Fruit fly (Drosophila melanogaster) S2 (cell line): ENCODE results near the gene nkd.

Experiments
- CG8478 ChIP-seq: fragments of >200 bp; optimal IDR thresholded peaks from 2 replicates; lab custom pipeline; 2018
- CTCF ChIP-seq, 2 experiments: fragments of >200 bp; optimal IDR thresholded peaks; 2 replicates each; lab custom pipeline; 2018

- no peak for TF ChIP-seq CG8478
- no peak for TF ChIP-seq CTCF (optimal IDR thresholded peaks at IDR 0.05; lab: Kevin White, UChicago)
Measured at dm6 chr3L:19048257-19048656, 3.0 kb upstream of the nkd start.
